Worm (Caenorhabditis elegans): ENCODE results near the gene nhr-177.

The nhr-177 gene

DNA sequence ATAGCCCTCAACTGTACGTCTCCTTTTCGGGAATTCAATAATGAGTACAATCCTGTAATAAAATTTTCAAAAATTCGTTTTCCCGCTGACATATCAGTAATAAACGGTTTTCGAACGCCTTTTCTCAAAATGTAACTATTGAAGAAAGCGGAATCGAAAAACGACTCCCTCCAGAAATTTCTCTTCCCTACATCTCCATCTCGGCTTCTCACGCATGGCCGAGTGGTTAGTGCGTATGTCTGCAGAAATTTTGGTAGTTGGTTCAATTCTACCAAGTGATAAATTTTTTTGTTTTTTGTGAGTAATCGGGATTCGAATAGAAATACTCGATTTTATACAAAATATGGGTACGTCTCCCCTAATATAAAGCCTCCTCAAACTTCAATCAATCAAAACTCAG lies 48.9 kb upstream of the nhr-177 start (continued):
- peak; percentile 84; the same call in 1 of the 2 replicates for TF ChIP-seq lin-1 (GFP tag; IDR thresholded peaks at IDR 0.05)
- peak; percentile 98 for TF ChIP-seq F26F4.8 (GFP tag; conservative IDR thresholded peaks at IDR 0.05)
- peak; percentile 71; the same call in 1 of the 2 replicates for TF ChIP-seq php-3 (GFP tag; IDR thresholded peaks at IDR 0.05)
- TF ChIP-seq ZK337.2 (GFP tag; IDR thresholded peaks at IDR 0.05): peak; percentile 57; the same call in 1 of the 2 replicates
- TF ChIP-seq tra-1 (GFP tag; IDR thresholded peaks at IDR 0.05): peak; percentile 77

DNA sequence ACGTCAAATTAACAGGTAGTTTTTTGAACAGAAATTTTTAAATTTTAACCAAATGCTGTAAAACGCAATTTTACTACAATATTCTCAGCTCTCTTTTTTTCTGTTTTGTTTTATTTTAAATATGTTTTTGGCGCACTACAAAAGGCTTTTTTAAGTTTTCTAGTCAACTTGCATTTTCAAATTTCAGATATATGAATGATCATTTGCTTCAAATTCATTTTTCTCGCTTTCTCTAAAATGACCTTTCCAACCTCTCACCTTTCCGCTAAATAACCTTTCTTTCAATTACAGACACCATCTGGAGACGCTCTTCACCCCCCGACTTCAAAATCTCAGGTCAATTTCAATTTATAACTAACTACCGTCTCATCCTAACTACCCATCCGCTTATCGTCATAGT lies 43.3 kb upstream of the nhr-177 start, which contains the start of gene cdc-25.2:
Gene cdc-25.2 (plus strand): TSS at position 301 of the 400 bp plus-strand sequence.
- TF ChIP-seq unc-130 (GFP tag; optimal IDR thresholded peaks at IDR 0.05): no peak
- TF ChIP-seq Y48G9A.11 (GFP tag; IDR thresholded peaks at IDR 0.05): no peak
- TF ChIP-seq lin-39 (tag; optimal IDR thresholded peaks at IDR 0.05): no peak
- no peak for TF ChIP-seq ama-1 (optimal IDR thresholded peaks at IDR 0.05)
- no peak for TF ChIP-seq zfp-2 (tag; optimal IDR thresholded peaks at IDR 0.05)
- TF ChIP-seq T26A8.4 (GFP tag; IDR thresholded peaks at IDR 0.05): no peak
- no peak for TF ChIP-seq ceh-28 (tag; optimal IDR thresholded peaks at IDR 0.05)
- no peak for TF ChIP-seq nhr-42 (GFP tag; IDR thresholded peaks at IDR 0.05)
- no peak for TF ChIP-seq tag-97 (GFP tag; IDR thresholded peaks at IDR 0.05)
- TF ChIP-seq dmd-8 (GFP tag; IDR thresholded peaks at IDR 0.05): no peak
- no peak for TF ChIP-seq pqm-1 (tag; optimal IDR thresholded peaks at IDR 0.05)
- TF ChIP-seq skn-1 (tag; optimal IDR thresholded peaks at IDR 0.05): no peak
- no peak for TF ChIP-seq gei-8 (GFP tag; optimal IDR thresholded peaks at IDR 0.05)
- no peak for TF ChIP-seq mes-2 (tag; optimal IDR thresholded peaks at IDR 0.05; ENCODE audit: poor library complexity, severe bottlenecking)
- TF ChIP-seq php-3 (GFP tag; IDR thresholded peaks at IDR 0.05): no peak

DNA sequence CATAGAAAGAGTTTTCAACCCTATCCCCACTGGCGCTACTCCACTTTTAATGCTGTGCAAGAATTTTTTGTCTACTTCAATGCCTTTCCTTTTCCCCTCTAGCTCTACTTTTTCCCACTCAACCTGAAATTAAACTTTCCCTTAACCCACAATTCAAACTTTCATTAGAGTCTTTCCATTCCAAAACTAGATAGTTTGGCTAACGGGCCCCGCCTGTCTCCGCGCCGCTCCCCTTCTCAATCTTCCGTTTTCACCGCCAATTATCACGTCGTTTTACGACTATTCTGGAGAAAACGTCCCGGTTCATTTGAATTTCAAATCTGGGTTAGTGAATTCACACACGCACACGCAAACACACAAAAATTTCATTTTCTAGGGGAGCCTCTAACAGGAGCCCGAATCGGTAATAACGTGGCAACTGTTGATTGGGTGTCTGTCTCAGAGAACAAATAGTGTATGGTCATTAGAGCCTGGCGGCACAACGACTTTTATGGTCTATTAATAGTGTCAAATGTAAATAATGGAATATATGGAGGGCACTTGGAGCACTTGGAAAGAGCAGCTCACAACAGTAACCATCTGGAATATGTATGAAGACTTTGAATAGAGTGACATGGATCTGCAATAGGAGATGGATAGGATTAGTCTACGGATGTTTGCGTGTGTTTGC lies 40.2 kb upstream of the nhr-177 start:
- TF ChIP-seq aha-1 (tag) (peak; percentile 67), lir-3 (tag; optimal IDR thresholded peaks at IDR 0.05) (no peak), F44E2.7 (GFP tag; IDR thresholded peaks at IDR 0.05) (no peak), unc-62 (GFP tag; optimal IDR thresholded peaks at IDR 0.05 in 1 of 2) (peak in 1 of 2 experiments; percentile 52), unc-62 (tag; optimal IDR thresholded peaks at IDR 0.05) (no peak)

DNA sequence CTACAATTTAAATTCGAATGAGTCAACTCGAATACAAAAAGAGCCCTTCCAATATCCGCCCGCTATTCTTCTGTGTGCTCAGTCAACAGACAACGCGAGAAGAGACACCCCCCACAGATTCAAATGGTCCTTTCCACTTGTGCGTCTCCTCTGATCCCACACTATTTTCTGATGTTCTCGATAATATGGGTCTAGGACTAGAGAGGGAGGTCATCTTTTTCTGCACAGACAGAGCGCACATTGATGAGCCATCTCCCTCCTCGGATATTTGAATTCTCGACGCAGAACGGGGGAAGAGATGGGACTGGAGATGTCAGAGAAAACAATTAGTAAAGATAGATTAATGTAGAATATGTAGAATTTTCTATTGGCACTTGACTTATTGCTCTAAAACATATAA lies 39.4 kb upstream of the nhr-177 start:
- no peak for TF ChIP-seq ctbp-1 (GFP tag; IDR thresholded peaks at IDR 0.05)
- no peak for TF ChIP-seq hlh-30 (tag; optimal IDR thresholded peaks at IDR 0.05; ENCODE audit: insufficient read depth)
- no peak for TF ChIP-seq lin-1 (GFP tag; IDR thresholded peaks at IDR 0.05)
- TF ChIP-seq T26A8.4 (GFP tag; IDR thresholded peaks at IDR 0.05): no peak

DNA sequence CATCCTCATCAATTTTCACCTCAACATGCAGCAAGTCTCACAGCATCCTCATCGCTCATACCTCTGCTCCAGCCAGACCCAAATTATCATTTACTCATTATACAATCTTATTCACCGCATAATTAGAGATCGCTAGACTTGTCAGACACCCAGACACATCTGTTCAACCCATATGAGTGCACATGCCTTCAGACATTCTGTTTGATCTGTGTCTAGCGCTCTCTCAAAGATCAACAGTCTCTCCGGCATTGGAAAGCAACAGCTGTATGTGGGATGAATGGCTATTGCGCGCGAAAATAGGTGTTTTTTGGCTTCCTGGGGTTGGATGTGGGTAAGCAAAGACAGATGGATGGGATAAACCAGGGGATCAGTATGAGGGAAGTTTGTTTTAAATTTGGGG lies 37.5 kb upstream of the nhr-177 start:
- 0 out of 2 replicates have a peak, but pooled peaks have one; percentile 26 for TF ChIP-seq dmd-9 (GFP tag; IDR thresholded peaks at IDR 0.05)
- TF ChIP-seq dmd-8 (GFP tag; IDR thresholded peaks at IDR 0.05): no peak

DNA sequence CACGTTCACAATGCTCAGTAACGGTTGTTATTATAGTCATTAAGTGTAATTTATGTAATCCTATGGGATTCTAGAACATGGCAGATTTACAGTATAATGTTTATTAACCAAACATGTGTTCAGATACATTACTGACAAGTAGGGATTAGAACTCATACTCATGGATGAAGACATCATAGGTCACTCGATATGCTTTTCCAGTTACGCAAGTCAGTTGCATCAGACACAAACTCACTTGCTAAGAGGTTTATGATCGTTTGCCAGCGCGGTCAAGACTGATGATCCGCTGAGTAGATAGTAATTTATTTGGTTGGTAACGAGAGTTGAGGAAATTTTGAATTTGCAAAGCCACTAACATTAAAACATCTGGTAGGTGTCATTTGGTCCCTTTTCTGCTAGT lies 35.5 kb upstream of the nhr-177 start:
- peak in 1 of 2 experiments; percentile 41 for TF ChIP-seq unc-62 (GFP tag; optimal IDR thresholded peaks at IDR 0.05 in 1 of 2)
- TF ChIP-seq unc-62 (tag; optimal IDR thresholded peaks at IDR 0.05): no peak
- no peak for TF ChIP-seq ZK546.5 (tag; optimal IDR thresholded peaks at IDR 0.05)
- peak; percentile 79 for TF ChIP-seq aha-1 (tag)

DNA sequence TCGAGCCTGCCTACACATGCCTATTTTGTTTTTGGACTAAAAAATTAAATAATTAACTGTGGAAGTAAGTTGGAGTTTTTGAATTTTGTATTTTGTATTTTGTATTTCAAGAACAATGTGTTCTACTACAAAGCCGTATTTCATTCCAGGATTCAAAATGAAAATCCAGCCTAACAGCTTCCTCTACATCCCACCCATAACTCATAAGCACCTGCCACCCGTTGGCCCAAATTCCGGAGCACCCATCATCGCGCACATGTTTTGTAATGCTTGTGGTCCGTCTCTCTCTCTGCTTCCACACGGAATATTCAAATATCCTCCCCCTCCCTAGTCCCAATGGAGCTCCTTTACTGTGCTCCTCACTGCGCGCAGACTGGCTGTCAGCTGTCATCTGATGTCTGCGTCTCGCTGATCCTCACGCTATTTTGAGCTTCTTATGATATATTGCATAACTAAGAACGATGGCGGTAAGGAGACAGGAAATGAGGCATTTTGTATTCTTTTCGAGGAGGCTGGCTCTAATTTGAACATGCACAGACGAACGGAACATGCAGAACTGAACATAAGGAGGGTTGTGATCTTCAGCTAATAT lies 34.5 kb upstream of the nhr-177 start:
- TF ChIP-seq Y75B8A.6 (GFP tag; IDR thresholded peaks at IDR 0.05) (no peak), pha-4 (GFP tag; IDR thresholded peaks at IDR 0.05) (no peak), pha-4 (tag; optimal IDR thresholded peaks at IDR 0.05) (no peak), jun-1 (tag; optimal IDR thresholded peaks at IDR 0.05) (no peak), unc-62 (GFP tag; optimal IDR thresholded peaks at IDR 0.05 in 1 of 2) (peak in 1 of 2 experiments; percentile 91), unc-62 (tag; optimal IDR thresholded peaks at IDR 0.05) (no peak), nhr-76 (tag; optimal IDR thresholded peaks at IDR 0.05) (no peak)

Data from whole organism, L4 larva.